Worm (Caenorhabditis elegans): ENCODE measurements around the gene C44B12.3.

C44B12.3 gene

DNA sequence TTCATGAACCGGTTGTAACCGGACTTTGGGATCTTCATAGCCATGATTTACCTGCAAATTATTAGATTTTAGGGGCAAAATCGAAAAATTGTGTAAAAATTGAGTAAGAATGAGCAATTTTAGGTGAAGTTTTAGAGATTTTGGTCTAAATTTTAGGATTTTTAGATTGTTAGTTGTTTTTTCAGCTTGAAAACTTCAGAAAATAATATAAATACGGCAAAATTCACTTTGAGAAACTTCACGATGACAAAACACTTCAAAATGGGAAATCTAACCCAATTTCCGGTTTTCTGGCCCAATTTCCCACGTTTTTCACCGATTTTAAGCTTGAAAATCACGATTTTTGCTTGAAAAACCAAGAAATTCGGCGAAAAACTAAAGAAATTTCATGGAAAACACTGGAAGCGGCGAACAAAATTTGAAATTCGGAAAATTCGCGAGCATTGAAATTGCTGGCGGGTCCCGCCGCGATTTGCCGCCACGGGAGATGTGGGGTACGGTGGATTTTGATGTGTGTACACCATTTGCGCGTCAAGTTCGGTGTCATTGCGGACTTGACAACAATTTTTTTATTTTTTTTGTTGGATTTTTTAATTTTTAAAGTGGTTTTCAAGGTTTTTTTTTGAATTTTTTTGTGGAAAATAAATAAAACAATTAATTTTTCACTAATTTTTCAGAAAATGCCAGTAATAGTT is 10.5 kb upstream of the C44B12.3 start, which contains the start of the genes cct-8 and Y55F3AR.2 (continued):
- TF ChIP-seq egl-44 (GFP tag; IDR thresholded peaks at IDR 0.05) = peak; percentile 74; the same call in 1 of the 2 replicates
- peak; percentile 29 for TF ChIP-seq nhr-80 (tag; optimal IDR thresholded peaks at IDR 0.05)
- no peak for TF ChIP-seq nfya-1 (tag; optimal IDR thresholded peaks at IDR 0.05; ENCODE audit: borderline replicate concordance, insufficient read depth)
- TF ChIP-seq cebp-2 (GFP tag; IDR thresholded peaks at IDR 0.05) = peak; percentile 96
- TF ChIP-seq egl-18 (GFP tag; IDR thresholded peaks at IDR 0.05) = peak; percentile 86; the same call in 1 of the 2 replicates
- TF ChIP-seq ztf-26 (tag; optimal IDR thresholded peaks at IDR 0.05) = peak; percentile 98
- peak; percentile 60 for TF ChIP-seq ztf-22 (GFP tag; optimal IDR thresholded peaks at IDR 0.05)
- 0 out of 2 replicates have a peak, but pooled peaks have one; percentile 66 for TF ChIP-seq nhr-120 (GFP tag; IDR thresholded peaks at IDR 0.05)
- TF ChIP-seq fkh-3 (tag; optimal IDR thresholded peaks at IDR 0.05) = peak; percentile 79
- TF ChIP-seq ceh-40 (GFP tag; IDR thresholded peaks at IDR 0.05) = peak; percentile 67; the same call in 1 of the 2 replicates
- peak; percentile 65; the same call in 1 of the 2 replicates for TF ChIP-seq lin-26 (GFP tag; IDR thresholded peaks at IDR 0.05)
- peak; percentile 82 for TF ChIP-seq dpl-1 (GFP tag; optimal IDR thresholded peaks at IDR 0.05)
- TF ChIP-seq ztf-18 (tag; optimal IDR thresholded peaks at IDR 0.05) = peak; percentile 61
- TF ChIP-seq mel-28 (tag; optimal IDR thresholded peaks at IDR 0.05; ENCODE audit: borderline replicate concordance) = peak; percentile 91
- TF ChIP-seq sea-2 (GFP tag; IDR thresholded peaks at IDR 0.05) = peak; percentile 87; the same call in 1 of the 2 replicates
- TF ChIP-seq nfyb-1 (GFP tag; IDR thresholded peaks at IDR 0.05) = peak; percentile 99
- TF ChIP-seq let-526 (GFP tag; IDR thresholded peaks at IDR 0.05) = peak; percentile 96
- peak; percentile 90 for TF ChIP-seq F23B12.7 (tag; optimal IDR thresholded peaks at IDR 0.05; ENCODE audit: insufficient read depth)
- TF ChIP-seq hlh-26 (GFP tag; conservative IDR thresholded peaks at IDR 0.05) = no peak
- TF ChIP-seq C17E4.6 (GFP tag; IDR thresholded peaks at IDR 0.05) = peak; percentile 97
- peak; percentile 78 for TF ChIP-seq xnd-1 (tag; optimal IDR thresholded peaks at IDR 0.05)
- peak; percentile 86 for TF ChIP-seq F22D6.2 (tag; optimal IDR thresholded peaks at IDR 0.05)
- TF ChIP-seq atf-7 (tag; optimal IDR thresholded peaks at IDR 0.05) = peak; percentile 96
- TF ChIP-seq ccch-3 (GFP tag; optimal IDR thresholded peaks at IDR 0.05) = peak; percentile 1
- TF ChIP-seq rec-8 (tag; optimal IDR thresholded peaks at IDR 0.05) = peak; percentile 35 to 38
- TF ChIP-seq mes-4 (tag; optimal IDR thresholded peaks at IDR 0.05) = peak; percentile 35
- peak; percentile 99 for TF ChIP-seq B0336.3 (GFP tag; IDR thresholded peaks at IDR 0.05)
- TF ChIP-seq lsy-27 (tag; optimal IDR thresholded peaks at IDR 0.05; ENCODE audit: borderline replicate concordance, insufficient read depth) = peak; percentile 80
- peak; percentile 82 for TF ChIP-seq zim-3 (tag; optimal IDR thresholded peaks at IDR 0.05)
- TF ChIP-seq bed-2 (GFP tag; IDR thresholded peaks at IDR 0.05) = no peak
- TF ChIP-seq dox-1 (GFP tag; IDR thresholded peaks at IDR 0.05) = peak; percentile 99
- TF ChIP-seq ztf-28 (GFP tag; IDR thresholded peaks at IDR 0.05) = peak; percentile 92
- no peak for TF ChIP-seq akir-1 (GFP tag; optimal IDR thresholded peaks at IDR 0.05)
- TF ChIP-seq K12H6.12 (tag; optimal IDR thresholded peaks at IDR 0.05) = peak; percentile 92
- peak; percentile 95 for TF ChIP-seq chd-7 (tag; optimal IDR thresholded peaks at IDR 0.05)
- peak; percentile 97 for TF ChIP-seq ZK185.1 (tag; optimal IDR thresholded peaks at IDR 0.05; ENCODE audit: poor library complexity, severe bottlenecking)
- TF ChIP-seq unc-62 (GFP tag; optimal IDR thresholded peaks at IDR 0.05) = no peak
- peak; percentile 99 for TF ChIP-seq pbrm-1 (GFP tag; IDR thresholded peaks at IDR 0.05)
- peak; percentile 96 for TF ChIP-seq ceh-27 (GFP tag; optimal IDR thresholded peaks at IDR 0.05)
- peak; percentile 93 for TF ChIP-seq gei-17 (GFP tag; optimal IDR thresholded peaks at IDR 0.05)
- TF ChIP-seq F37B4.10 (GFP tag; IDR thresholded peaks at IDR 0.05) = no peak
- peak; percentile 44 for TF ChIP-seq rpc-1 (optimal IDR thresholded peaks at IDR 0.05)
- peak; percentile 2 for TF ChIP-seq rpc-1 (tag; optimal IDR thresholded peaks at IDR 0.05)
- TF ChIP-seq madf-3 (GFP tag; IDR thresholded peaks at IDR 0.05) = peak; percentile 97
- TF ChIP-seq nhr-90 (tag; optimal IDR thresholded peaks at IDR 0.05) = peak; percentile 49
- TF ChIP-seq snpc-3.4 (tag; optimal IDR thresholded peaks at IDR 0.05) = peak; percentile 96
- peak; percentile 93 for TF ChIP-seq efl-1 (GFP tag; optimal IDR thresholded peaks at IDR 0.05)

All from whole organism, young adult.